Worm (Caenorhabditis elegans) whole organism, L4/young adult: Measurements from ENCODE around the gene srz-103.

ENCODE experiments used
- W03F9.2 ChIP-seq: fragments of 150-350 bp; optimal IDR thresholded peaks from 2 replicates; lab custom pipeline; 2014; ENCODE audit warnings: missing biosample characterization, missing genetic modification characterization
- dao-5 ChIP-seq: sonication (generic microtip); optimal IDR thresholded peaks from 2 replicates; lab custom pipeline; 2016; ENCODE audit warnings: missing genotype, missing genetic modification characterization, moderate library complexity, missing compliant biosample characterization
- him-1 ChIP-seq: sonication (generic microtip); optimal IDR thresholded peaks from 2 replicates; lab custom pipeline; 2016; ENCODE audit warnings: missing genotype, missing genetic modification reagents, missing genetic modification characterization, missing compliant biosample characterization

DNA sequence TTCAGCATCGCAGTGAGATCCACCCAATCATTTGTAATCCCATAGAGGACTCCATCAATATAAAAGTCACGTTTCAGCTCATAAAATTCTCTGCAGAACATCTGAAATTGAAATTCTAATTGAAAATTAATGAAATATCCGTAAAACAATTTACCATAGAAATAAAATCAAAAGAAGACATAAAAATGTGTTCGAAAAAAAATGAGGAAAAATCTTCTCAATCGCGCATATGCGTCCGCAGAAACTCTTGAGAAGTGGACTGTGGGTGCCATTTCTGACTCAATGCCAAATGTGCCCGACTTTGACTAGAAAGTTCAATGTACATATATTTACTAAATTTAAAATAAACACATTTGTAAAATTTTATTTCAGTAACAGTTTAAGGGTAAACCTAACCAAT, 10.7 kb downstream of the srz-103 start, which contains the start of gene F14F8.9:
- TF ChIP-seq him-1 (tag; lab: Kevin White, UChicago) (no peak), W03F9.2 (tag; lab: Kevin White, UChicago) (no peak), dao-5 (no peak)
